Fruit fly (Drosophila melanogaster): ENCODE data around the gene Tasp1.

Gene Tasp1

DNA sequence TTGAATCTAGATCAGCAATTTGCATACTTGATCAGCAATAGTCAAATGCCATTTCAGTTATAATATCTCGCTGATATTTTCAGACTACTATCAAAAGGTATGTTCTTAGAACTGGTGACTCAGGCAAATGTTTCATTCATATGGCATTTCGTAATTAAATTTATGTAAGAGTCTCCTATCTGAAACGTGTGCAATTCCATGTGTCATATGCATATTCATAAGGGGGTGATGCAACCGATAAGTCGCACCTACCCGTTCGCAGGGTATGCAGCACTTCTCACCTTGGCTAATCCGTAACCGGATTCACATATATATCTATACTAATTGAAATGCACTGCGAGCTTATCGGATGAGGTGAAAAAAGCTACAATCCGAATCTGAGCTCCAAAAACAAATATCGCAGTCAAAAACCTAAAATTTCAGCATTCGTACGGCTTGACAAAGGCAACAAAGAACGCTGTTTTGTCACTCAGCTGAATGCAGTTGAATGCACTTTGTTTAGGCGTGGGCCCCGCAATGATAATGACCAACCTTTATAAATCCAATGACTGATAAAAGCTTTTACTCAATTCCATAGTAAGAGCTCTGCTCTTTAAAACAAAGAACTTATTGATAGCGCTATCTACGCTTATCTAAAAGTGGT is 49.5 kb downstream of the Tasp1 start (continued):
- no peak for TF ChIP-seq fkh (GFP tag; optimal IDR thresholded peaks at IDR 0.05)
- TF ChIP-seq Gug (GFP tag; IDR thresholded peaks at IDR 0.05), result 0 out of 2 replicates have a peak, but pooled peaks have one; percentile 18
- TF ChIP-seq Met (GFP tag; optimal IDR thresholded peaks at IDR 0.05), result peak; percentile 32
- TF ChIP-seq Sox14 (GFP tag; optimal IDR thresholded peaks at IDR 0.05), result peak; percentile 77
- TF ChIP-seq CG6808 (GFP tag; optimal IDR thresholded peaks at IDR 0.05), result peak; percentile 20
- TF ChIP-seq CG8119 (GFP tag; IDR thresholded peaks at IDR 0.05), result peak; percentile 50; the same call in 2 of the 3 replicates
- peak; percentile 2 to 53 for TF ChIP-seq ss (GFP tag; optimal IDR thresholded peaks at IDR 0.05)
- TF ChIP-seq Eip93F (GFP tag; optimal IDR thresholded peaks at IDR 0.05), result peak; percentile 92
- peak; percentile 10 for TF ChIP-seq fd85E (GFP tag; optimal IDR thresholded peaks at IDR 0.05)

DNA sequence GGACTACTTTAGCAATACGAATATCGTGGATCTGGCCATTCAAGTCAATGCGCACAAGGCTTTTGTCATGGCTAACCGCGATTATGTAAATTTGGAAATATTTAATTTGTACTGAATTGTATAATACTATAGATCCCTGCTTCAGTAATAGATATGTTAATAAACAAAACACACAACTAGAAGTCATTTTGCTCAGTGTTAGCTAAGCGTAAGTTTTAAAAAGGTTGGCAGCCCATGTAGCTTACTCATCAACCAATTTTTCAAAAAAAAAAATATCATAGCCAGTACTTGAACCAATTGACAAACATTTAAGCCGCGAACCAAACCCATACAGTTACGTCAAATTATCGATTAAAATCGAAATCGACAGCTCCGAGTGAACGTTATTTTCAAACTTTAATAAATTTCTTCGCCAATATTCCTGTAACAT is 50.3 kb downstream of the Tasp1 start:
- peak; percentile 43 for TF ChIP-seq fkh (GFP tag; optimal IDR thresholded peaks at IDR 0.05)
- TF ChIP-seq CG6163 (GFP tag; IDR thresholded peaks at IDR 0.05), result peak; percentile 85
- no peak for TF ChIP-seq Eip93F (GFP tag; optimal IDR thresholded peaks at IDR 0.05)
- peak; percentile 89 for TF ChIP-seq eg (GFP tag; IDR thresholded peaks at IDR 0.05)
- peak; percentile 68 for TF ChIP-seq CG10669 (GFP tag; optimal IDR thresholded peaks at IDR 0.05)
- TF ChIP-seq ss (GFP tag; optimal IDR thresholded peaks at IDR 0.05), result peak; percentile 3 to 49
- TF ChIP-seq CG15336 (GFP tag; IDR thresholded peaks at IDR 0.05), result peak; percentile 91
- no peak for TF ChIP-seq CG8319 (GFP tag; optimal IDR thresholded peaks at IDR 0.05)
- peak; percentile 51 for TF ChIP-seq CG8632 (GFP tag; optimal IDR thresholded peaks at IDR 0.05)
- peak; percentile 88 for TF ChIP-seq svp (GFP tag)
- TF ChIP-seq net (GFP tag; optimal IDR thresholded peaks at IDR 0.05), result peak; percentile 67
- TF ChIP-seq Lpt (GFP tag; optimal IDR thresholded peaks at IDR 0.05), result peak; percentile 72
- peak; percentile 74 for TF ChIP-seq CG3032 (tag; optimal IDR thresholded peaks at IDR 0.05)
- peak; percentile 59 for TF ChIP-seq Ets96B (tag; optimal IDR thresholded peaks at IDR 0.05)
- peak; percentile 64 for TF ChIP-seq CG11294 (GFP tag; IDR thresholded peaks at IDR 0.05)
- peak; percentile 72 for TF ChIP-seq lz (GFP tag; optimal IDR thresholded peaks at IDR 0.05)
- TF ChIP-seq Sox14 (GFP tag; optimal IDR thresholded peaks at IDR 0.05), result peak; percentile 74
- peak; percentile 94 for TF ChIP-seq Eip78C (GFP tag)
- TF ChIP-seq Ets21C (GFP tag; optimal IDR thresholded peaks at IDR 0.05), result peak; percentile 43
- TF ChIP-seq Sox15 (GFP tag; optimal IDR thresholded peaks at IDR 0.05), result peak; percentile 43
- TF ChIP-seq acj6 (GFP tag; optimal IDR thresholded peaks at IDR 0.05), result peak; percentile 66
- peak; percentile 70 for TF ChIP-seq achi (GFP tag; optimal IDR thresholded peaks at IDR 0.05)
- TF ChIP-seq CG10631 (GFP tag; optimal IDR thresholded peaks at IDR 0.05), result peak; percentile 65
- peak; percentile 76 for TF ChIP-seq Sox102F (GFP tag; optimal IDR thresholded peaks at IDR 0.05)
- TF ChIP-seq CG34406 (GFP tag; optimal IDR thresholded peaks at IDR 0.05), result peak; percentile 74
- TF ChIP-seq CG7368 (GFP tag; optimal IDR thresholded peaks at IDR 0.05), result peak; percentile 50
- peak; percentile 9 for TF ChIP-seq dac (GFP tag; optimal IDR thresholded peaks at IDR 0.05)
- TF ChIP-seq Eip75B (GFP tag; optimal IDR thresholded peaks at IDR 0.05), result peak; percentile 84
- TF ChIP-seq Hr38 (GFP tag; optimal IDR thresholded peaks at IDR 0.05), result no peak
- TF ChIP-seq CG1621 (tag; optimal IDR thresholded peaks at IDR 0.05), result peak; percentile 66
- TF ChIP-seq Blimp-1 (GFP tag; optimal IDR thresholded peaks at IDR 0.05), result peak; percentile 37
- TF ChIP-seq CG16779 (tag; optimal IDR thresholded peaks at IDR 0.05), result peak; percentile 55
- peak; percentile 42 for TF ChIP-seq dsx (GFP tag; optimal IDR thresholded peaks at IDR 0.05; ENCODE audit: poor library complexity, severe bottlenecking)
- TF ChIP-seq fd85E (GFP tag; optimal IDR thresholded peaks at IDR 0.05), result no peak
- TF ChIP-seq Gug (GFP tag; IDR thresholded peaks at IDR 0.05), result peak; percentile 73
- peak; percentile 17 to 50 for TF ChIP-seq salr (GFP tag; optimal IDR thresholded peaks at IDR 0.05)
- TF ChIP-seq CG8119 (GFP tag; IDR thresholded peaks at IDR 0.05), result peak; percentile 82; the same call in 2 of the 3 replicates
- peak; percentile 76 for TF ChIP-seq CG6276 (GFP tag; optimal IDR thresholded peaks at IDR 0.05)
- TF ChIP-seq OdsH (GFP tag; optimal IDR thresholded peaks at IDR 0.05), result peak; percentile 70
- TF ChIP-seq CG31627 (GFP tag; optimal IDR thresholded peaks at IDR 0.05), result peak; percentile 73
- TF ChIP-seq Hr4 (GFP tag; optimal IDR thresholded peaks at IDR 0.05), result peak; percentile 78
- TF ChIP-seq vri (GFP tag; optimal IDR thresholded peaks at IDR 0.05), result no peak
- TF ChIP-seq esn (GFP tag; optimal IDR thresholded peaks at IDR 0.05), result peak; percentile 78
- TF ChIP-seq CG6854 (GFP tag; optimal IDR thresholded peaks at IDR 0.05), result peak; percentile 42
- TF ChIP-seq CG11902 (GFP tag; optimal IDR thresholded peaks at IDR 0.05), result peak; percentile 17
- TF ChIP-seq fd59A (GFP tag; optimal IDR thresholded peaks at IDR 0.05), result peak; percentile 39
